Worm (Caenorhabditis elegans) whole organism, early embryonic: ENCODE results near the gene fbxa-60.

Experiments used
- ama-1 ChIP-seq: fragments of 150-350 bp; optimal IDR thresholded peaks from 2 replicates; lab custom pipeline; 2014
- ceh-13 ChIP-seq: fragments of 200-800 bp; sonication (Bioruptor generic); optimal IDR thresholded peaks from 2 replicates; lab custom pipeline; 2018; ENCODE audit warnings: mild to moderate bottlenecking, missing genetic modification characterization, missing compliant biosample characterization
- hmg-4 ChIP-seq: fragments of 200-800 bp; sonication (Bioruptor generic); optimal IDR thresholded peaks from 2 replicates; lab custom pipeline; 2018; ENCODE audit warnings: mild to moderate bottlenecking, missing genetic modification characterization, missing compliant biosample characterization
- scrt-1 ChIP-seq: fragments of 200-800 bp; sonication (Bioruptor generic); IDR thresholded peaks from 2 replicates; pipeline ENCODE4 v1.3.6; 2022; ENCODE audit warnings: missing genetic modification characterization, missing compliant biosample characterization
- tbx-37 ChIP-seq: fragments of 200-800 bp; sonication (Bioruptor generic); conservative IDR thresholded peaks from 2 replicates; pipeline ENCODE4 v1.3.6; 2022; ENCODE audit warnings: missing genetic modification reagents, missing genetic modification characterization, missing compliant biosample characterization

- no peak for TF ChIP-seq scrt-1 (GFP tag; lab: Robert Waterston, UW)
- no peak for TF ChIP-seq ama-1 (lab: Kevin White, UChicago)
- no peak for TF ChIP-seq hmg-4
- no peak for TF ChIP-seq ceh-13 (GFP tag; lab: Kevin White, UChicago)
- no peak for TF ChIP-seq tbx-37 (GFP tag; lab: Robert Waterston, UW)
Measured at ce11 chrIII:919322-919721, 26.8 kb downstream of the fbxa-60 start, which contains the start of gene F23H11.7.
